Worm (Caenorhabditis elegans): ENCODE results near the gene ttc-37.
A peak's percentile ranks its signal among the peaks of the same experiment; 100 is the strongest.

The ttc-37 gene

ce11 chrV:5178051-5178450, 26.2 kb upstream of the ttc-37 start:
- TF ChIP-seq dve-1 (tag; optimal IDR thresholded peaks at IDR 0.05; ENCODE audit: insufficient read depth) (peak; percentile 46), php-3 (GFP tag; IDR thresholded peaks at IDR 0.05) (no peak), mdl-1 (tag; optimal IDR thresholded peaks at IDR 0.05) (no peak), F26F4.8 (GFP tag; conservative IDR thresholded peaks at IDR 0.05) (no peak), nhr-28 (tag; optimal IDR thresholded peaks at IDR 0.05) (peak; percentile 38), daf-16 (GFP tag; optimal IDR thresholded peaks at IDR 0.05) (no peak), daf-16 (tag; optimal IDR thresholded peaks at IDR 0.05) (peak; percentile 78), spr-1 (tag; optimal IDR thresholded peaks at IDR 0.05) (no peak), Y105C5A.15 (GFP tag; IDR thresholded peaks at IDR 0.05) (no peak), unc-39 (tag; optimal IDR thresholded peaks at IDR 0.05) (no peak), dmd-6 (GFP tag; IDR thresholded peaks at IDR 0.05) (no peak), T20F7.1 (GFP tag; optimal IDR thresholded peaks at IDR 0.05) (no peak), nhr-237 (tag; optimal IDR thresholded peaks at IDR 0.05) (no peak), unc-62 (GFP tag; optimal IDR thresholded peaks at IDR 0.05 in 1 of 2) (no peak), unc-62 (tag; optimal IDR thresholded peaks at IDR 0.05) (no peak)

- TF ChIP-seq unc-39 (tag; optimal IDR thresholded peaks at IDR 0.05) (no peak), Y105C5A.15 (GFP tag; IDR thresholded peaks at IDR 0.05) (no peak), daf-8 (GFP tag; IDR thresholded peaks at IDR 0.05) (no peak)
These were observed 22.7 kb upstream of the ttc-37 start, which contains the start of gene C03A7.2 for ce11 chrV:5181612-5182011. C03A7.2 (plus strand) TSS chrV:5181912.

- TF ChIP-seq lin-15B (tag; optimal IDR thresholded peaks at IDR 0.05) (no peak), attf-4 (tag; optimal IDR thresholded peaks at IDR 0.05) (no peak), T20F7.1 (GFP tag; optimal IDR thresholded peaks at IDR 0.05) (no peak), jun-1 (tag; optimal IDR thresholded peaks at IDR 0.05) (no peak), vab-7 (GFP tag; IDR thresholded peaks at IDR 0.05) (no peak), F37D6.2 (tag; optimal IDR thresholded peaks at IDR 0.05) (no peak), spr-3 (GFP tag; optimal IDR thresholded peaks at IDR 0.05) (no peak), fos-1 (tag; optimal IDR thresholded peaks at IDR 0.05) (no peak), ZK337.2 (GFP tag; IDR thresholded peaks at IDR 0.05) (no peak), nhr-237 (tag; optimal IDR thresholded peaks at IDR 0.05) (no peak), ama-1 (optimal IDR thresholded peaks at IDR 0.05) (no peak), nhr-102 (tag; optimal IDR thresholded peaks at IDR 0.05) (peak; percentile 58), mep-1 (tag; optimal IDR thresholded peaks at IDR 0.05) (no peak), lin-38 (GFP tag; IDR thresholded peaks at IDR 0.05) (no peak), snpc-4 (tag; optimal IDR thresholded peaks at IDR 0.05) (no peak), nhr-11 (tag; optimal IDR thresholded peaks at IDR 0.05) (no peak), set-16 (GFP tag; IDR thresholded peaks at IDR 0.05) (no peak), ztf-11 (tag; optimal IDR thresholded peaks at IDR 0.05) (no peak), saeg-2 (GFP tag; IDR thresholded peaks at IDR 0.05) (no peak), F49E8.2 (tag; optimal IDR thresholded peaks at IDR 0.05; ENCODE audit: borderline replicate concordance) (no peak), tra-1 (GFP tag; IDR thresholded peaks at IDR 0.05) (peak; percentile 59; the same call in 1 of the 2 replicates), ceh-82 (tag; optimal IDR thresholded peaks at IDR 0.05) (no peak), snpc-1.2 (GFP tag; IDR thresholded peaks at IDR 0.05) (no peak), ceh-28 (tag; optimal IDR thresholded peaks at IDR 0.05) (no peak), spr-1 (tag; optimal IDR thresholded peaks at IDR 0.05) (no peak), lsy-2 (tag; optimal IDR thresholded peaks at IDR 0.05) (no peak), lim-7 (GFP tag; IDR thresholded peaks at IDR 0.05) (no peak), mxl-3 (GFP tag; optimal IDR thresholded peaks at IDR 0.05) (no peak), nhr-28 (tag; optimal IDR thresholded peaks at IDR 0.05) (peak; percentile 89), sdz-12 (GFP tag; optimal IDR thresholded peaks at IDR 0.05) (no peak), cey-2 (tag; optimal IDR thresholded peaks at IDR 0.05; ENCODE audit: borderline replicate concordance, insufficient read depth) (no peak), unc-39 (tag; optimal IDR thresholded peaks at IDR 0.05) (no peak), lin-13 (GFP tag; optimal IDR thresholded peaks at IDR 0.05) (no peak), lin-39 (tag; optimal IDR thresholded peaks at IDR 0.05) (no peak), nhr-111 (GFP tag; optimal IDR thresholded peaks at IDR 0.05) (no peak), nhr-48 (tag; optimal IDR thresholded peaks at IDR 0.05) (peak; percentile 81), ctbp-1 (GFP tag; IDR thresholded peaks at IDR 0.05) (no peak), nhr-42 (GFP tag; IDR thresholded peaks at IDR 0.05) (no peak)
These were observed 11.8 kb upstream of the ttc-37 start, which contains the start of gene C03A7.13 for ce11 chrV:5192501-5192900. C03A7.13 (minus strand) TSS chrV:5192543.

Measured in whole organism, L4 larva.